Fruit fly (Drosophila melanogaster) whole organism, embryonic: ENCODE measurements around the gene Oatp74D.
A peak's percentile ranks its signal among the peaks of the same experiment; 100 is the strongest.

Experiments
- Blimp-1 ChIP-seq: fragments of 200-800 bp; sonication (Bioruptor generic); optimal IDR thresholded peaks from 3 replicates; lab custom pipeline; 2018; ENCODE audit warnings: missing biosample characterization, missing genetic modification characterization, mild to moderate bottlenecking, moderate library complexity, missing genetic modification reagents
- CG10979 ChIP-seq: fragments of 200-800 bp; sonication (Bioruptor generic); optimal IDR thresholded peaks from 2 replicates; lab custom pipeline; 2018; ENCODE audit warnings: missing biosample characterization, mild to moderate bottlenecking, missing genetic modification characterization, moderate library complexity
- CG12391 ChIP-seq: fragments of 200-800 bp; sonication (Bioruptor generic); optimal IDR thresholded peaks from 3 replicates; lab custom pipeline; 2018; ENCODE audit warnings: missing biosample characterization, mild to moderate bottlenecking, missing genetic modification characterization, moderate library complexity
- CG15269 ChIP-seq: fragments of 200-800 bp; sonication (Bioruptor generic); optimal IDR thresholded peaks from 2 replicates; lab custom pipeline; 2018; ENCODE audit warnings: missing biosample characterization, mild to moderate bottlenecking, missing genetic modification characterization, moderate library complexity
- CG15514 ChIP-seq: fragments of 200-800 bp; sonication (Bioruptor generic); optimal IDR thresholded peaks from 3 replicates; lab custom pipeline; 2017; ENCODE audit warnings: missing biosample characterization, missing genetic modification characterization, mild to moderate bottlenecking, moderate library complexity, missing genetic modification reagents
- CG17328 ChIP-seq: fragments of 200-800 bp; sonication (Bioruptor generic); IDR thresholded peaks from 2 replicates; pipeline ENCODE4 v1.3.6; 2022; ENCODE audit warnings: missing biosample characterization, missing genetic modification characterization
- CG17385 ChIP-seq: fragments of 200-800 bp; sonication (Bioruptor generic); optimal IDR thresholded peaks from 3 replicates; lab custom pipeline; 2018; ENCODE audit warnings: missing biosample characterization, mild to moderate bottlenecking, missing genetic modification characterization
- CG18262 ChIP-seq: fragments of 200-800 bp; optimal IDR thresholded peaks from 3 replicates; lab custom pipeline; 2019; ENCODE audit warnings: missing biosample characterization, mild to moderate bottlenecking, missing genetic modification characterization, moderate library complexity
- CG18599 ChIP-seq: fragments of 200-800 bp; sonication (Bioruptor generic); optimal IDR thresholded peaks from 3 replicates; lab custom pipeline; 2017; ENCODE audit warnings: missing biosample characterization, missing genetic modification characterization, mild to moderate bottlenecking, moderate library complexity, missing genetic modification reagents
- CG2678 ChIP-seq: fragments of 200-800 bp; sonication (Bioruptor generic); optimal IDR thresholded peaks from 3 replicates; lab custom pipeline; 2019; ENCODE audit warnings: missing biosample characterization, mild to moderate bottlenecking, missing genetic modification characterization, moderate library complexity
- CG33557 ChIP-seq: fragments of 200-800 bp; sonication (Bioruptor generic); optimal IDR thresholded peaks from 2 replicates; lab custom pipeline; 2019; ENCODE audit warnings: missing biosample characterization, mild to moderate bottlenecking, missing genetic modification characterization, moderate library complexity
- CG4360 ChIP-seq: fragments of 200-800 bp; sonication (Bioruptor generic); IDR thresholded peaks from 2 replicates; pipeline ENCODE4 v1.3.6; 2022; ENCODE audit warnings: missing biosample characterization, missing genetic modification characterization
- CG4424 ChIP-seq: fragments of 200-800 bp; sonication (Bioruptor generic); optimal IDR thresholded peaks from 3 replicates; lab custom pipeline; 2016; ENCODE audit warnings: missing biosample characterization, missing genetic modification characterization
- CG6254 ChIP-seq: fragments of 200-800 bp; sonication (Bioruptor generic); optimal IDR thresholded peaks from 3 replicates; lab custom pipeline; 2017; ENCODE audit warnings: mild to moderate bottlenecking, missing biosample characterization, missing genetic modification reagents, missing genetic modification characterization
- CG6813 ChIP-seq: fragments of 200-800 bp; sonication (Bioruptor generic); optimal IDR thresholded peaks from 2 replicates; lab custom pipeline; 2017; ENCODE audit warnings: missing biosample characterization, missing genetic modification characterization, mild to moderate bottlenecking, moderate library complexity, missing genetic modification reagents
- CG8281 ChIP-seq: fragments of 200-800 bp; sonication (Bioruptor generic); optimal IDR thresholded peaks from 2 replicates; lab custom pipeline; 2018; ENCODE audit warnings: missing biosample characterization, mild to moderate bottlenecking, missing genetic modification characterization, moderate library complexity
- CG9727 ChIP-seq: fragments of 200-800 bp; sonication (Bioruptor generic); optimal IDR thresholded peaks from 3 replicates; lab custom pipeline; 2017; ENCODE audit warnings: missing biosample characterization, mild to moderate bottlenecking, missing genetic modification characterization
- H2.0 ChIP-seq: fragments of 200-800 bp; sonication (Bioruptor generic); IDR thresholded peaks from 2 replicates; pipeline ENCODE4 v1.3.6; 2022; ENCODE audit warnings: missing biosample characterization, missing genetic modification characterization
- Mrtf ChIP-seq: fragments of 200-800 bp; sonication (Bioruptor generic); IDR thresholded peaks from 3 replicates; pipeline ENCODE4 v1.3.6; 2022; ENCODE audit warnings: missing biosample characterization, missing genetic modification characterization
- Sox102F ChIP-seq: fragments of 200-800 bp; sonication (Bioruptor generic); optimal IDR thresholded peaks from 2 replicates; lab custom pipeline; 2018; ENCODE audit warnings: missing biosample characterization, mild to moderate bottlenecking, missing genetic modification characterization, moderate library complexity
- Sry-β ChIP-seq: fragments of 200-800 bp; sonication (Bioruptor generic); optimal IDR thresholded peaks from 2 replicates; lab custom pipeline; 2018; ENCODE audit warnings: missing biosample characterization, mild to moderate bottlenecking, missing genetic modification characterization, moderate library complexity
- Tbp ChIP-seq: fragments of >200 bp; optimal IDR thresholded peaks from 2 replicates; lab custom pipeline; 2018; ENCODE audit warnings: missing biosample characterization, missing genetic modification characterization
- Xrp1 ChIP-seq: fragments of 200-800 bp; sonication (Bioruptor generic); IDR thresholded peaks from 2 replicates; pipeline ENCODE4 v1.3.6; 2022; ENCODE audit warnings: missing biosample characterization, missing genetic modification characterization
- bsh ChIP-seq, 2 experiments: fragments of 200-800 bp; sonication (Bioruptor generic); optimal IDR thresholded peaks; 2 replicates each; lab custom pipeline; 2017 to 2018; ENCODE audit warnings: mild to moderate bottlenecking in 2 of 2, missing biosample characterization in 2 of 2, missing genetic modification characterization in 2 of 2, moderate library complexity in 1 of 2
- cato ChIP-seq: fragments of 200-800 bp; sonication (Bioruptor generic); optimal IDR thresholded peaks from 2 replicates; lab custom pipeline; 2016; ENCODE audit warnings: missing biosample characterization, missing genetic modification characterization, borderline replicate concordance
- dati ChIP-seq: fragments of 200-800 bp; sonication (Bioruptor generic); IDR thresholded peaks from 2 replicates; pipeline ENCODE4 v1.3.6; 2022; ENCODE audit warnings: missing biosample characterization, missing genetic modification characterization
- dysf ChIP-seq: fragments of 200-800 bp; sonication (Bioruptor generic); IDR thresholded peaks from 3 replicates; pipeline ENCODE4 v1.3.6; 2022; ENCODE audit warnings: missing biosample characterization, missing genetic modification characterization
- esg ChIP-seq: fragments of 200-800 bp; sonication (Bioruptor generic); conservative IDR thresholded peaks from 2 replicates; pipeline ENCODE4 v1.3.6; 2022; ENCODE audit warnings: missing biosample characterization, missing genetic modification characterization
- fd96Cb ChIP-seq: fragments of 200-800 bp; sonication (Bioruptor generic); optimal IDR thresholded peaks from 2 replicates; lab custom pipeline; 2018; ENCODE audit warnings: missing biosample characterization, mild to moderate bottlenecking, missing genetic modification characterization, moderate library complexity
- gem ChIP-seq: fragments of 200-800 bp; sonication (Bioruptor generic); optimal IDR thresholded peaks from 2 replicates; lab custom pipeline; 2019; ENCODE audit warnings: missing biosample characterization, mild to moderate bottlenecking, missing genetic modification characterization, moderate library complexity
- grau ChIP-seq: fragments of 200-800 bp; optimal IDR thresholded peaks from 3 replicates; lab custom pipeline; 2019; ENCODE audit warnings: missing biosample characterization, mild to moderate bottlenecking, missing genetic modification characterization, moderate library complexity
- hkb ChIP-seq, 2 experiments: fragments of 200-800 bp in 1 of 2; fragments of >200 bp in 1 of 2; sonication (Bioruptor generic) in 1 of 2; IDR thresholded peaks in 1 of 2; optimal IDR thresholded peaks in 1 of 2; 2 replicates each; pipeline versions ENCODE4 v1.3.6 to Lab custom; 2017 to 2022; ENCODE audit warnings: missing biosample characterization in 1 of 2, missing genetic modification characterization in 1 of 2
- knrl ChIP-seq: fragments of 200-800 bp; sonication (Bioruptor generic); IDR thresholded peaks from 3 replicates; pipeline ENCODE4 v1.3.6; 2022; ENCODE audit warnings: missing biosample characterization, missing genetic modification characterization; ENCODE audit not compliant: partially characterized antibody
- mam ChIP-seq: fragments of 200-800 bp; sonication (Bioruptor generic); optimal IDR thresholded peaks from 3 replicates; lab custom pipeline; 2016; ENCODE audit warnings: missing biosample characterization, missing genetic modification characterization
- nerfin-1 ChIP-seq: fragments of 200-800 bp; sonication (Bioruptor generic); optimal IDR thresholded peaks from 3 replicates; lab custom pipeline; 2019; ENCODE audit warnings: missing biosample characterization, mild to moderate bottlenecking, missing genetic modification characterization, moderate library complexity
- nmo ChIP-seq: fragments of 200-800 bp; sonication (Bioruptor generic); optimal IDR thresholded peaks from 2 replicates; lab custom pipeline; 2018; ENCODE audit warnings: missing biosample characterization, mild to moderate bottlenecking, missing genetic modification characterization, moderate library complexity
- phol ChIP-seq: fragments of 200-800 bp; sonication (Bioruptor generic); optimal IDR thresholded peaks from 3 replicates; lab custom pipeline; 2018; ENCODE audit warnings: missing biosample characterization, mild to moderate bottlenecking, missing genetic modification characterization, moderate library complexity
- row ChIP-seq: fragments of 200-800 bp; sonication (Bioruptor generic); IDR thresholded peaks from 3 replicates; pipeline ENCODE4 v1.3.6; 2022; ENCODE audit warnings: missing biosample characterization, missing genetic modification characterization
- salm ChIP-seq: fragments of 200-800 bp; sonication (Bioruptor generic); optimal IDR thresholded peaks from 2 replicates; lab custom pipeline; 2018; ENCODE audit warnings: missing biosample characterization, mild to moderate bottlenecking, missing genetic modification characterization
- sd ChIP-seq: fragments of 200-800 bp; sonication (Bioruptor generic); optimal IDR thresholded peaks from 3 replicates; lab custom pipeline; 2018; ENCODE audit warnings: missing biosample characterization, mild to moderate bottlenecking, missing genetic modification characterization, moderate library complexity
- sens ChIP-seq: fragments of 200-800 bp; sonication (Bioruptor generic); peaks from one replicate; lab custom pipeline; 2016; ENCODE audit warnings: missing biosample characterization, missing genetic modification characterization
- tap ChIP-seq: fragments of 200-800 bp; optimal IDR thresholded peaks from 3 replicates; lab custom pipeline; 2019; ENCODE audit warnings: missing biosample characterization, mild to moderate bottlenecking, missing genetic modification characterization, moderate library complexity
- unc-4 ChIP-seq: fragments of 200-800 bp; sonication (Bioruptor generic); IDR thresholded peaks from 2 replicates; pipeline ENCODE4 v1.3.6; 2022; ENCODE audit warnings: missing biosample characterization, missing genetic modification characterization; ENCODE audit not compliant: partially characterized antibody
- vnd ChIP-seq: fragments of 200-800 bp; sonication (Bioruptor generic); IDR thresholded peaks from 3 replicates; pipeline ENCODE4 v1.3.6; 2022; ENCODE audit warnings: missing biosample characterization, missing genetic modification characterization; ENCODE audit not compliant: partially characterized antibody
- vvl ChIP-seq: fragments of 200-800 bp; sonication (Bioruptor generic); IDR thresholded peaks from 2 replicates; pipeline ENCODE4 v1.3.6; 2022; ENCODE audit warnings: missing biosample characterization, missing genetic modification characterization
- zf30C ChIP-seq: fragments of 200-800 bp; sonication (Bioruptor generic); optimal IDR thresholded peaks from 3 replicates; lab custom pipeline; 2018; ENCODE audit warnings: missing biosample characterization, mild to moderate bottlenecking, missing genetic modification characterization

Gene Oatp74D

DNA sequence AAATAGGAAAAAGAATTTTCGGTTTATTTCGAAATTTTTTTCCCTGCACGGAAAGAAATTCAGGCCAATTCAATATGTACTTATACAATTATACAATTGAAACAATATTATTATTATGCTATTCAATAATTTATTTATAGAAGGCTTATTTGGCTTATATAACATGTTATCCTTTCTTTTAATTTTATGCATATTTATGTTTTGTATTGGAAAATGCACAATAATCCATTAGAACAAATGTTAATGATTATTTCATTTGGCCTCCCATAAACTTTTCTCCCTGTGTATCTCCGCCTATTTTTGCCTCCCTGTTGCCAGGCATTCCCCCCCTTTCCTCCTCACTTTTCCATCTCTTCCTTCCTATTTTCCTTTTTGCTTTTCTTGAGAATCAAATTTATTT lies 39.0 kb upstream of the Oatp74D start (continued):
- TF ChIP-seq CG18599 (GFP tag; lab: Kevin White, UChicago) (peak; percentile 77), sd (no peak), dysf (GFP tag; lab: Robert Waterston, UW) (peak; percentile 47; the same call in 1 of the 3 replicates), vvl (GFP tag; lab: Robert Waterston, UW) (peak; percentile 33; the same call in 1 of the 2 replicates), CG4360 (GFP tag; lab: Robert Waterston, UW) (no peak), CG18262 (tag; lab: Kevin White, UChicago) (peak; percentile 29), zf30C (peak; percentile 1), grau (tag; lab: Kevin White, UChicago) (peak; percentile 53), salm (tag; lab: Kevin White, UChicago) (no peak), CG15514 (GFP tag; lab: Kevin White, UChicago) (peak; percentile 18), Blimp-1 (GFP tag; lab: Kevin White, UChicago) (peak; percentile 7), cato (no peak), CG10979 (tag; lab: Kevin White, UChicago) (peak; percentile 7), Tbp (GFP tag; lab: Kevin White, UChicago) (no peak), hkb (optimal IDR thresholded peaks at IDR 0.05; lab: Kevin White, UChicago) (no peak), hkb (GFP tag; IDR thresholded peaks at IDR 0.05; lab: Robert Waterston, UW) (peak; percentile 26; the same call in 1 of the 2 replicates)
- TF ChIP-seq, all 482 proteins: peak for 81

DNA sequence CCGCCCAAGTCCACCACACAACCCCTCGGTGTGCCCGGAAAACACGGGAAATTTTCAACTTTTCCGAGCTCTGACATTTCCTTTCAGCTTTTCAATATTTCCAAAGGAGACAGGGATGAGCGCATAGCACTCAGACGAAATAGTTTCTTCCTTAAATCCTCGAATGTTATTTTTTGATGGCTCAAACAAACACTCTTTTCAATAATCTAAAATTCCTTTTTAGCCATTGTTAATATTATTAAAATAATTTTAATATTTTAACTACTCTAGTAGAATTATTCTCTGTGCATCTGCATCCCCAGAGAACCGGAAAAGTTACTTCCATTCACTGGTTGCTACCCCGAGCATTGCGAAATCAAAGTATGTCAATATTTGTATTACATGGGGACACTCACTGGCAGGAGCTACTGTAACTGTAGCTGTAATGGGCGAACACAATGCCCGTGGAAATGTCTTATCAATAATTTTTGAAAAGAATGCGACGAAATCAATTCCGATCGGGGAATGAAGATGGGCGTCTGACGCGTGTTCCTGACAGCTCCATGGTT lies 29.1 kb upstream of the Oatp74D start:
- peak; percentile 48 for TF ChIP-seq Sox102F (GFP tag; lab: Kevin White, UChicago)
- TF ChIP-seq knrl (GFP tag; lab: Robert Waterston, UW) = no peak
- TF ChIP-seq CG15269 (tag; lab: Kevin White, UChicago) = peak; percentile 16
- no peak for TF ChIP-seq CG6813 (GFP tag; lab: Kevin White, UChicago)
- TF ChIP-seq Sry-β = peak; percentile 31
- TF ChIP-seq row = peak; percentile 61
- TF ChIP-seq CG8281 (tag; lab: Kevin White, UChicago) = no peak
- TF ChIP-seq fd96Cb = peak; percentile 14
- TF ChIP-seq Xrp1 (GFP tag; lab: Robert Waterston, UW) = peak; percentile 62; the same call in 1 of the 2 replicates
- TF ChIP-seq Mrtf = no peak
- peak; percentile 51 for TF ChIP-seq gem
- no peak for TF ChIP-seq unc-4 (GFP tag; lab: Robert Waterston, UW)
- peak; percentile 13 for TF ChIP-seq tap (tag; lab: Kevin White, UChicago)
- no peak for TF ChIP-seq CG4424 (GFP tag; lab: Kevin White, UChicago)
- TF ChIP-seq dati (GFP tag; lab: Robert Waterston, UW) = no peak
- TF ChIP-seq nerfin-1 (tag; lab: Kevin White, UChicago) = peak; percentile 0
- TF ChIP-seq CG6254 = peak; percentile 32
- peak; percentile 52 for TF ChIP-seq CG17328
- TF ChIP-seq CG12391 = peak; percentile 39
- peak; percentile 9 for TF ChIP-seq CG33557 (GFP tag; lab: Kevin White, UChicago)
- TF ChIP-seq sens (GFP tag; lab: Kevin White, UChicago) = peak; percentile 76
- peak; percentile 12 for TF ChIP-seq CG17385 (GFP tag; lab: Kevin White, UChicago)
- TF ChIP-seq phol (tag; lab: Kevin White, UChicago) = peak; percentile 18
- peak; percentile 31 for TF ChIP-seq nmo
- 0 out of 2 replicates have a peak, but pooled peaks have one; percentile 3 for TF ChIP-seq H2.0
- TF ChIP-seq CG18262 (tag; lab: Kevin White, UChicago) = peak; percentile 51
- peak in 1 of 2 experiments; percentile 57 for TF ChIP-seq bsh (GFP tag; optimal IDR thresholded peaks at IDR 0.05; lab: Kevin White, UChicago)
- TF ChIP-seq vnd = no peak
- TF ChIP-seq mam (GFP tag; lab: Kevin White, UChicago) = no peak
- peak; percentile 48 for TF ChIP-seq CG2678 (tag; lab: Kevin White, UChicago)
- 0 out of 2 replicates have a peak, but pooled peaks have one; percentile 7 for TF ChIP-seq esg (GFP tag; lab: Robert Waterston, UW)
- TF ChIP-seq zf30C = peak; percentile 42
- TF ChIP-seq CG9727 (GFP tag; lab: Kevin White, UChicago) = peak; percentile 36
